Worm (Caenorhabditis elegans): Measurements from ENCODE around the gene K02A6.3.

ce11 chrX:8219428-8219827 lies 12.3 kb downstream of the K02A6.3 start, which contains the start of gene K02A6.1:
- no peak for TF ChIP-seq fkh-10 (GFP tag; optimal IDR thresholded peaks at IDR 0.05)
- TF ChIP-seq aha-1 (tag; optimal IDR thresholded peaks at IDR 0.05): no peak
- no peak for TF ChIP-seq fkh-8 (tag; optimal IDR thresholded peaks at IDR 0.05)
- no peak for TF ChIP-seq unc-98 (GFP tag; IDR thresholded peaks at IDR 0.05)
- TF ChIP-seq C34B4.2 (tag; optimal IDR thresholded peaks at IDR 0.05): no peak

Data from whole organism, L1 larva.